Worm (Caenorhabditis elegans): ENCODE data around the gene gid-8.

The gid-8 gene

ce11 chrV:1445081-1445480 lies 22.5 kb upstream of the gid-8 start, which contains the start of gene cnc-5:
TSS of gene cnc-5 (plus strand) at chrV:1445381.
- TF ChIP-seq nhr-23 (tag; optimal IDR thresholded peaks at IDR 0.05) (no peak), crh-2 (tag; optimal IDR thresholded peaks at IDR 0.05) (no peak), F13H6.1 (tag; optimal IDR thresholded peaks at IDR 0.05) (no peak), nhr-77 (tag; optimal IDR thresholded peaks at IDR 0.05) (no peak), lin-13 (GFP tag; optimal IDR thresholded peaks at IDR 0.05) (no peak), elt-3 (tag; optimal IDR thresholded peaks at IDR 0.05) (no peak), nhr-11 (tag; optimal IDR thresholded peaks at IDR 0.05) (no peak)

ce11 chrV:1447079-1447478 lies 20.5 kb upstream of the gid-8 start, which contains the start of gene cnc-4:
TSS of gene cnc-4 (plus strand) at chrV:1447195.
- TF ChIP-seq sma-3 (GFP tag; optimal IDR thresholded peaks at IDR 0.05), result peak; percentile 56
- peak; percentile 79 for TF ChIP-seq ama-1 (optimal IDR thresholded peaks at IDR 0.05)
- no peak for TF ChIP-seq Y55F3AM.14 (GFP tag; optimal IDR thresholded peaks at IDR 0.05)

ce11 chrV:1447724-1448123 lies 19.8 kb upstream of the gid-8 start, which contains the start of gene cnc-3:
TSS of gene cnc-3 (plus strand) at chrV:1448004.
- TF ChIP-seq aly-2 (tag; optimal IDR thresholded peaks at IDR 0.05) (no peak), ama-1 (optimal IDR thresholded peaks at IDR 0.05) (peak; percentile 50), nhr-129 (tag; optimal IDR thresholded peaks at IDR 0.05) (no peak), sma-3 (GFP tag; optimal IDR thresholded peaks at IDR 0.05) (peak; percentile 68), nhr-21 (tag; optimal IDR thresholded peaks at IDR 0.05) (peak; percentile 34), sma-9 (GFP tag; optimal IDR thresholded peaks at IDR 0.05) (no peak), sma-9 (tag; optimal IDR thresholded peaks at IDR 0.05) (no peak), ZK546.5 (tag; optimal IDR thresholded peaks at IDR 0.05) (no peak)

DNA sequence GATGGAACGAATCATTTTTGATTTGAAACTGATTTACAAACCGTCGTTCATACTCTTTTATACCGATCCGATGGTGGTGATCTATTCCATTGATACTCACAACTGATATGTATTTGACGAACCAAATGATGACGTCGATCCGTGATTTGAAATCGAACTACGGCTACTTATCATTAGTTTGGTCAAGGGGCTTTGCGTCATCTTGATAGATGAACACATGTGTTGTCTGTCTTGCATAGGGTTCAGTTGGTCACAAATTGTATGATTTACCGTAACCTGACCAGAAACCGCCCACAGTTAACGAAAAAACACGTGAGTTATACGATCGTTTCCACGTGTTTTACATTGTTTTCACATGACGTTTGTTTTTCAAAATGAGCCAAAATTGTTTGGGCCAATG lies 17.4 kb upstream of the gid-8 start, which contains the start of gene cnc-2:
cnc-2 (minus strand) TSS at position 24 of the 400 bp plus-strand sequence.
- TF ChIP-seq nhr-23 (tag; optimal IDR thresholded peaks at IDR 0.05) (no peak), nhr-21 (tag; optimal IDR thresholded peaks at IDR 0.05) (peak; percentile 9), sma-3 (GFP tag; optimal IDR thresholded peaks at IDR 0.05) (peak; percentile 52), crh-2 (tag; optimal IDR thresholded peaks at IDR 0.05) (no peak)

- TF ChIP-seq nhr-25 (tag; optimal IDR thresholded peaks at IDR 0.05) (no peak), ZK546.5 (tag; optimal IDR thresholded peaks at IDR 0.05) (no peak), F13H6.1 (tag; optimal IDR thresholded peaks at IDR 0.05) (no peak), nhr-21 (tag; optimal IDR thresholded peaks at IDR 0.05) (no peak), ztf-1 (GFP tag; conservative IDR thresholded peaks at IDR 0.05) (no peak), R02D3.7 (tag; optimal IDR thresholded peaks at IDR 0.05) (no peak)
Observed at ce11 chrV:1451334-1451733, 16.2 kb upstream of the gid-8 start, which contains the start of gene srj-23. TSS of gene srj-23 (plus strand) at chrV:1451634.

DNA sequence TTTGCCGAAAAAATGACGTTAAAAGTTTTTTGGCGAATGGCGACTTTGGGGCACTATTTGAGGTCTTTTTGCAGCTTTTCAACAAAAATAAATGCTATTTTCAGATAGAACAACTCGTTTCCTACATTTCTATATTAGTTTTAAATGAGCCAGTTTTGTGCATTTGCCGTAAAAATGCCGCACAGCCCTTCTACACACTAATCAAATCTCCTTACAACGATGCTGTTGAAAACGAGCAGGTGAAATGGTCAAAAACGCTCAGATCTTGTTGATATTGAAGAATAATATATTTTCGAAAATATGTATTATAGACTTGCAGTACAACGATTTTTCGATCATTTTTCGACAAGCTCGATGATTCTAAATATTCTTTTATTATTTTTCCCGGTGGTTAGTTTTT lies 12.8 kb upstream of the gid-8 start, which contains the start of gene chil-14:
chil-14 (plus strand) TSS at position 301 of the 400 bp plus-strand sequence.
- TF ChIP-seq ceh-16 (tag; optimal IDR thresholded peaks at IDR 0.05) (no peak), egl-27 (tag; optimal IDR thresholded peaks at IDR 0.05) (no peak), lin-13 (GFP tag; optimal IDR thresholded peaks at IDR 0.05) (no peak), ztf-4 (tag; optimal IDR thresholded peaks at IDR 0.05) (no peak), sma-3 (GFP tag; optimal IDR thresholded peaks at IDR 0.05) (no peak), nhr-77 (tag; optimal IDR thresholded peaks at IDR 0.05) (no peak), ztf-1 (GFP tag; conservative IDR thresholded peaks at IDR 0.05) (no peak)

DNA sequence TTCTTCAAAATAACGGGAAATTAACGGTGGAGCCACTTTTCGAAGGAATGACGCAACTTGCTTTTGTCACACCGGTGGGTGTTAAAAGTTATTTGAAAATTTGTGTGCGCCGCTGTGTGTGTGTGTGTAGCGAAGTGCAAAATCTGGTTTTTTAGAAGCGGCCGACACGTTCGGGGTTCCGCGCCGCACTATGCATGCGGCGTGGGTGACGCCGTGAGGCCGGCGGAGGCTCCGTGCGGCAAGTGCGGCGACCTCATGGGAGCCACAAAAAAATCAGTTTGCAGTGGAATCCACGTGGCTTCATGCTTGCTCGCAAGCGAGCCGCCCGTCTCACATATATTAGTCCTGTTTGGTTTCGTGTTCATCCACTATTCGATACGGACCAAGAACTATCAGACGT lies 12.3 kb upstream of the gid-8 start:
- TF ChIP-seq nhr-129 (tag; optimal IDR thresholded peaks at IDR 0.05), result no peak
- TF ChIP-seq nhr-11 (tag; optimal IDR thresholded peaks at IDR 0.05), result no peak
- no peak for TF ChIP-seq nhr-10 (tag; optimal IDR thresholded peaks at IDR 0.05)

DNA sequence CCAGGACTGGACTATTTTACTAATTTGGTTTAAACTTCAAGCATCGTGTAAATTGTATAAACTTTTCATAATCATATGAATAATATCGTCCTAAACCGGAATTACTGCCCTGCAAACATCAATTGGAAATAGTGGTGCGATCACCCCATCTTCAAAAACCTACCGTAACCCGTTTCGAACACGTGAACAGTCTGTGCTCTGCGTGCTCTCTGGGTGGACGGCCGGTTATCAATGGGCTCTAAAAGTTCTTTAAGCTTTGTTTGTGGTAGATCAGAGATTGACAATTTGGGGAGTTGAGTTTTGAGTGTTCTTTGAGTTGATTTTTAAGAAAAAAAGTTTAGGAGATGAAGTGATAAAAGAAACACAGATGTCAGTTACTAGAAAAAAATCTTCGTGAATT lies 10.9 kb upstream of the gid-8 start:
- TF ChIP-seq nhr-129 (tag; optimal IDR thresholded peaks at IDR 0.05), result no peak
- peak; percentile 45 for TF ChIP-seq sma-9 (GFP tag; optimal IDR thresholded peaks at IDR 0.05)
- TF ChIP-seq sma-9 (tag; optimal IDR thresholded peaks at IDR 0.05), result no peak
- TF ChIP-seq lsy-2 (tag; optimal IDR thresholded peaks at IDR 0.05), result peak in 1 of 2 experiments; percentile 41
- no peak for TF ChIP-seq sem-4 (tag; optimal IDR thresholded peaks at IDR 0.05)
- no peak for TF ChIP-seq ztf-11 (tag; optimal IDR thresholded peaks at IDR 0.05)
- TF ChIP-seq nhr-77 (tag; optimal IDR thresholded peaks at IDR 0.05), result no peak
- no peak for TF ChIP-seq nhr-25 (tag; optimal IDR thresholded peaks at IDR 0.05)
- TF ChIP-seq aly-2 (tag; optimal IDR thresholded peaks at IDR 0.05), result no peak
- no peak for TF ChIP-seq nhr-11 (tag; optimal IDR thresholded peaks at IDR 0.05)
- no peak for TF ChIP-seq egl-27 (tag; optimal IDR thresholded peaks at IDR 0.05)
- TF ChIP-seq mab-5 (tag; optimal IDR thresholded peaks at IDR 0.05), result no peak
